Fruit fly (Drosophila melanogaster) whole organism, prepupa: ENCODE results near the gene CG7183.

Experiments
- CG10631 ChIP-seq: fragments of 200-800 bp; sonication (Bioruptor generic); optimal IDR thresholded peaks from 2 replicates; lab custom pipeline; 2016; ENCODE audit warnings: missing biosample characterization, missing genetic modification characterization
- CG10669 ChIP-seq: fragments of 200-800 bp; sonication (Bioruptor generic); optimal IDR thresholded peaks from 3 replicates; lab custom pipeline; 2018; ENCODE audit warnings: missing biosample characterization, mild to moderate bottlenecking, missing genetic modification characterization, moderate library complexity
- CG11294 ChIP-seq: fragments of 200-800 bp; sonication (Bioruptor generic); IDR thresholded peaks from 2 replicates; pipeline ENCODE4 v1.3.6; 2022; ENCODE audit warnings: missing biosample characterization, missing genetic modification characterization
- CG11902 ChIP-seq: fragments of 200-800 bp; sonication (Bioruptor generic); optimal IDR thresholded peaks from 3 replicates; lab custom pipeline; 2016; ENCODE audit warnings: missing biosample characterization, missing genetic modification characterization
- CG15336 ChIP-seq: fragments of 200-800 bp; sonication (Bioruptor generic); IDR thresholded peaks from 2 replicates; pipeline ENCODE4 v1.3.6; 2022; ENCODE audit warnings: missing biosample characterization, missing genetic modification characterization
- CG1621 ChIP-seq: fragments of 200-800 bp; sonication (Bioruptor generic); optimal IDR thresholded peaks from 3 replicates; lab custom pipeline; 2018; ENCODE audit warnings: missing biosample characterization, mild to moderate bottlenecking, missing genetic modification characterization
- CG32006 ChIP-seq: fragments of 200-800 bp; sonication (Bioruptor generic); optimal IDR thresholded peaks from 3 replicates; lab custom pipeline; 2017; ENCODE audit warnings: missing biosample characterization, mild to moderate bottlenecking, missing genetic modification characterization
- CG3919 ChIP-seq: fragments of 200-800 bp; sonication (Bioruptor generic); optimal IDR thresholded peaks from 3 replicates; lab custom pipeline; 2016; ENCODE audit warnings: missing biosample characterization, missing genetic modification characterization
- CG4318 ChIP-seq: fragments of 200-800 bp; sonication (Bioruptor generic); optimal IDR thresholded peaks from 3 replicates; lab custom pipeline; 2017; ENCODE audit warnings: missing biosample characterization, mild to moderate bottlenecking, missing genetic modification characterization
- CG6163 ChIP-seq: fragments of 200-800 bp; sonication (Bioruptor generic); IDR thresholded peaks from 3 replicates; pipeline ENCODE4 v1.3.6; 2022; ENCODE audit warnings: missing biosample characterization, missing genetic modification characterization
- CG6854 ChIP-seq: fragments of 200-800 bp; sonication (Bioruptor generic); optimal IDR thresholded peaks from 2 replicates; lab custom pipeline; 2017; ENCODE audit warnings: missing biosample characterization, mild to moderate bottlenecking, missing genetic modification characterization
- CG7368 ChIP-seq: fragments of 200-800 bp; sonication (Bioruptor generic); optimal IDR thresholded peaks from 3 replicates; lab custom pipeline; 2016; ENCODE audit warnings: missing biosample characterization, missing genetic modification characterization
- CG8319 ChIP-seq: fragments of 200-800 bp; sonication (Bioruptor generic); optimal IDR thresholded peaks from 3 replicates; lab custom pipeline; 2016; ENCODE audit warnings: missing biosample characterization, missing genetic modification characterization
- CG8632 ChIP-seq: fragments of 200-800 bp; sonication (Bioruptor generic); optimal IDR thresholded peaks from 3 replicates; lab custom pipeline; 2016; ENCODE audit warnings: missing biosample characterization, missing genetic modification characterization
- CG9139 ChIP-seq: fragments of 200-800 bp; sonication (Bioruptor generic); optimal IDR thresholded peaks from 3 replicates; lab custom pipeline; 2017; ENCODE audit warnings: missing biosample characterization, mild to moderate bottlenecking, missing genetic modification characterization
- Eip75B ChIP-seq: fragments of 200-800 bp; sonication (Bioruptor generic); optimal IDR thresholded peaks from 3 replicates; lab custom pipeline; 2016; ENCODE audit warnings: missing biosample characterization, missing genetic modification characterization
- Eip93F ChIP-seq: fragments of 200-800 bp; sonication (Bioruptor generic); optimal IDR thresholded peaks from 2 replicates; lab custom pipeline; 2016; ENCODE audit warnings: missing biosample characterization, mild to moderate bottlenecking, missing genetic modification characterization
- Ets21C ChIP-seq: fragments of 200-800 bp; sonication (Bioruptor generic); optimal IDR thresholded peaks from 3 replicates; lab custom pipeline; 2016; ENCODE audit warnings: missing biosample characterization, missing genetic modification characterization
- Ets96B ChIP-seq: fragments of 200-800 bp; optimal IDR thresholded peaks from 2 replicates; lab custom pipeline; 2019; ENCODE audit warnings: missing biosample characterization, mild to moderate bottlenecking, missing genetic modification characterization, moderate library complexity
- Hr4 ChIP-seq: fragments of 200-800 bp; sonication (Bioruptor generic); optimal IDR thresholded peaks from 3 replicates; lab custom pipeline; 2016; ENCODE audit warnings: missing biosample characterization, missing genetic modification characterization
- Met ChIP-seq: fragments of 200-800 bp; sonication (Bioruptor generic); optimal IDR thresholded peaks from 3 replicates; lab custom pipeline; 2016; ENCODE audit warnings: missing biosample characterization, missing genetic modification characterization
- OdsH ChIP-seq: fragments of 200-800 bp; sonication (Bioruptor generic); optimal IDR thresholded peaks from 3 replicates; lab custom pipeline; 2016; ENCODE audit warnings: missing biosample characterization, missing genetic modification characterization
- Sox102F ChIP-seq: fragments of 200-800 bp; sonication (Bioruptor generic); optimal IDR thresholded peaks from 2 replicates; lab custom pipeline; 2016; ENCODE audit warnings: missing biosample characterization, mild to moderate bottlenecking, missing genetic modification characterization
- Sox14 ChIP-seq: fragments of 200-800 bp; sonication (Bioruptor generic); optimal IDR thresholded peaks from 3 replicates; lab custom pipeline; 2016; ENCODE audit warnings: missing biosample characterization, missing genetic modification characterization
- Sox15 ChIP-seq: fragments of 200-800 bp; sonication (Bioruptor generic); optimal IDR thresholded peaks from 3 replicates; lab custom pipeline; 2016; ENCODE audit warnings: missing biosample characterization, missing genetic modification characterization
- achi ChIP-seq: fragments of 200-800 bp; sonication (Bioruptor generic); optimal IDR thresholded peaks from 3 replicates; lab custom pipeline; 2016; ENCODE audit warnings: missing biosample characterization, missing genetic modification characterization
- acj6 ChIP-seq: fragments of 200-800 bp; sonication (Bioruptor generic); optimal IDR thresholded peaks from 3 replicates; lab custom pipeline; 2016; ENCODE audit warnings: missing biosample characterization, missing genetic modification characterization
- dac ChIP-seq: fragments of 200-800 bp; sonication (Bioruptor generic); optimal IDR thresholded peaks from 2 replicates; lab custom pipeline; 2017; ENCODE audit warnings: missing biosample characterization, mild to moderate bottlenecking, missing genetic modification characterization
- eg ChIP-seq: fragments of 200-800 bp; sonication (Bioruptor generic); IDR thresholded peaks from 3 replicates; pipeline ENCODE4 v1.3.6; 2022; ENCODE audit warnings: missing biosample characterization, missing genetic modification characterization
- fd59A ChIP-seq: fragments of 200-800 bp; sonication (Bioruptor generic); optimal IDR thresholded peaks from 2 replicates; lab custom pipeline; 2017; ENCODE audit warnings: missing biosample characterization, mild to moderate bottlenecking, missing genetic modification characterization, missing genetic modification reagents
- lz ChIP-seq: fragments of 200-800 bp; sonication (Bioruptor generic); optimal IDR thresholded peaks from 3 replicates; lab custom pipeline; 2016; ENCODE audit warnings: missing biosample characterization, missing genetic modification characterization
- spab ChIP-seq: fragments of 200-800 bp; sonication (Bioruptor generic); optimal IDR thresholded peaks from 2 replicates; lab custom pipeline; 2017; ENCODE audit warnings: missing biosample characterization, mild to moderate bottlenecking, missing genetic modification characterization, missing genetic modification reagents
- ss ChIP-seq, 2 experiments: fragments of 200-800 bp; sonication (Bioruptor generic); optimal IDR thresholded peaks; 2 replicates in 1 of 2; 3 replicates in 1 of 2; lab custom pipeline; 2017 to 2018; ENCODE audit warnings: mild to moderate bottlenecking in 2 of 2, missing biosample characterization in 2 of 2, missing genetic modification characterization in 2 of 2, moderate library complexity in 1 of 2
- topi ChIP-seq: fragments of 200-800 bp; sonication (Bioruptor generic); optimal IDR thresholded peaks from 3 replicates; lab custom pipeline; 2016; ENCODE audit warnings: missing biosample characterization, missing genetic modification characterization
- vri ChIP-seq: fragments of 200-800 bp; sonication (Bioruptor generic); optimal IDR thresholded peaks from 3 replicates; lab custom pipeline; 2016; ENCODE audit warnings: missing biosample characterization, mild to moderate bottlenecking, missing genetic modification characterization

The CG7183 gene

DNA sequence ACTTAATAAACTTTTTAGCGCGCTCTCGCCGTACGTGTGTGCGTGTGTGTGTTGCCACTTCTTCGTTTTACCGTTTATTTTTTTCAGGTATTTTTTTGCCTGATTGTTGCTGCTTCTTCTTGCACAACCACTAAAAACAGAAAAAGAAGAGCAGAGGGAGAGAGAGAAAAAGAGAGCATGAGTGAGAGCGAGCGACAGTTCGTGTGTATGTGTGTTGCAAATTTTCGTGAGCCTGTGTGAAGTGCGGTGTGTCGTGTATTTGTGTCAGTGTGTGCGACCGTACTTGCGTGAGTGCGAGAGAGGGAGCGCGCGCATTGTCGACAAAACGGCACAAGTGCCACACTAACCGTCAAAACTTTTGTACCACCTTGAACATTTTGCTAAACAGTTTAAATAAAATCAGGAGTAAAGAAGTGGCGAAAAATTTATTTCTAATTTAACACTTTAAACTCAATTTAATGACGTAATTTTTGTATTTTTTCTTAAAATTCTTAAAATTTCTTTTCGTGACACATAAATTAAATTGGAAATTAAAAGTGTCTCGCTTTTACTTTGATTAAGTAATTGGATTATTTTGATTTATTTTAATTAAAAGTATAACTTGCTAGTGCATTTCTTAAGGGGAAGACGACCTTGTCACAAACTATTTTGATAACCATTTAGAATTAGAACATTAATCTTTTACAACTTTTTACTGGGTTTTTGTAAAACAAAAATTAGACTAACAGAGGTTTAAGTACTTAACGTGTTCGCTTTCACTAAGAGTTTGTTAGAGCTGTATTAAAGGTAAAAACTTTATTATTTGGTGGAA, 23.3 kb downstream of the CG7183 start (continued):
- TF ChIP-seq Met (peak; percentile 62), CG11902 (GFP tag; lab: Kevin White, UChicago) (peak; percentile 30), eg (GFP tag; lab: Robert Waterston, UW) (no peak), CG8632 (GFP tag; lab: Kevin White, UChicago) (peak; percentile 59), CG10631 (GFP tag; lab: Kevin White, UChicago) (peak; percentile 68), dac (GFP tag; lab: Kevin White, UChicago) (peak; percentile 55), CG8319 (GFP tag; lab: Kevin White, UChicago) (no peak), OdsH (GFP tag; lab: Kevin White, UChicago) (peak; percentile 58), achi (GFP tag; lab: Kevin White, UChicago) (peak; percentile 57), lz (GFP tag; lab: Kevin White, UChicago) (peak; percentile 54), Ets96B (peak; percentile 84), acj6 (GFP tag; lab: Kevin White, UChicago) (peak; percentile 53), CG15336 (no peak), CG3919 (GFP tag; lab: Kevin White, UChicago) (peak; percentile 21), Hr4 (GFP tag; lab: Kevin White, UChicago) (peak; percentile 44)

DNA sequence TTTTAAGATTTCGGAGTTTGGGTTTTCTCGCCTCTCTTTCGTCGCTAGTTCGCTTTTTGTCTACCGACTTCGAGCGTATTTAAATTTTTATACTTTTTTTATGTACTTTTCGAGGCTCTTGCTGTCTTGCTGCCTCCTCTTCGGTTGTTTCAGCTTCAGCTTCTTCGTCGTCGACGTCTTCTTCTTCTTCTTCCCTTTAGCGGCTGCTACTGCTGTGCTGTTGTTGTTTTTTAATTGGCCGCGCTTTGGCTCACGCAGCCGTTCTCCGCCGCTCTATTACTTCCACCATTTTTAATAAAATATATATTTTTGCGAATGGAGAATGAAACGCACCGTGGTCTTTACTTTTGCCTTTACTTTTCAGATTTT, 23.9 kb downstream of the CG7183 start:
- TF ChIP-seq CG10669 (GFP tag; lab: Kevin White, UChicago) (no peak), CG32006 (no peak), CG11902 (GFP tag; lab: Kevin White, UChicago) (no peak), Eip93F (GFP tag; lab: Kevin White, UChicago) (no peak), achi (GFP tag; lab: Kevin White, UChicago) (no peak), CG9139 (no peak), CG7368 (GFP tag; lab: Kevin White, UChicago) (no peak), Eip75B (GFP tag; lab: Kevin White, UChicago) (no peak)

DNA sequence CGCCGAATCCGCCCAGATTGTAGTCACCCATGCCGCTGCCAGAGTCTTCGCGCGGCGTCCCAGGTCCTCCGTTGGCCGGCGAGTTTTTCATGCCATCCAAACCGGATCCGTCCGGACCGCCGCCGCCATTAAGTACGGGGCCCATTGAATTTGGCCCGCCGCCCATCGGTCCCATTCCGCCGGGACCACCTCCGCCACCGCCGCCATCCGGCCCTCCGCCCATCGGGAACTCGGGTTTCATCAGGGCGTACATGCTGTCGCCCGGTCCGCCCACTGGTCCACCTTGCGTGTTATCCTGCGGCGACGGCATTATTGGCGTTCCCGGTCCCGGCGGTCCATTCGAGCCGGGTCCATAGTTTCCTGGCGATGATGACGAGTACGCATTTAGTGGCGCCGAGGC, 25.2 kb downstream of the CG7183 start:
- TF ChIP-seq OdsH (GFP tag; lab: Kevin White, UChicago) (no peak), dac (GFP tag; lab: Kevin White, UChicago) (no peak), CG10669 (GFP tag; lab: Kevin White, UChicago) (no peak), CG6854 (GFP tag; lab: Kevin White, UChicago) (no peak), CG8319 (GFP tag; lab: Kevin White, UChicago) (no peak), topi (GFP tag; lab: Kevin White, UChicago) (no peak), CG6163 (GFP tag; lab: Robert Waterston, UW) (no peak), achi (GFP tag; lab: Kevin White, UChicago) (no peak), vri (no peak), ss (GFP tag; optimal IDR thresholded peaks at IDR 0.05; lab: Kevin White, UChicago) (no peak), Hr4 (GFP tag; lab: Kevin White, UChicago) (no peak), Sox102F (no peak), CG4318 (no peak), fd59A (no peak), Sox14 (GFP tag; lab: Kevin White, UChicago) (no peak), Sox15 (GFP tag; lab: Kevin White, UChicago) (no peak), CG1621 (tag; lab: Kevin White, UChicago) (no peak), CG11294 (GFP tag; lab: Robert Waterston, UW) (no peak)

- TF ChIP-seq vri, result no peak
- TF ChIP-seq CG3919 (GFP tag; lab: Kevin White, UChicago), result no peak
- no peak for TF ChIP-seq CG6163 (GFP tag; lab: Robert Waterston, UW)
- no peak for TF ChIP-seq CG1621 (tag; lab: Kevin White, UChicago)
- TF ChIP-seq Ets21C (GFP tag; lab: Kevin White, UChicago), result no peak
- no peak for TF ChIP-seq spab (GFP tag; lab: Kevin White, UChicago)
- no peak for TF ChIP-seq CG32006
- peak in 1 of 2 experiments; percentile 55 for TF ChIP-seq ss (GFP tag; optimal IDR thresholded peaks at IDR 0.05; lab: Kevin White, UChicago)
Measured at dm6 chr3R:18191867-18192266, 28.6 kb downstream of the CG7183 start, which contains the start of gene CG14313. TSS of gene CG14313 (minus strand) at chr3R:18191967.
